Worm (Caenorhabditis elegans): ENCODE measurements around the gene F37C12.10.

DNA sequence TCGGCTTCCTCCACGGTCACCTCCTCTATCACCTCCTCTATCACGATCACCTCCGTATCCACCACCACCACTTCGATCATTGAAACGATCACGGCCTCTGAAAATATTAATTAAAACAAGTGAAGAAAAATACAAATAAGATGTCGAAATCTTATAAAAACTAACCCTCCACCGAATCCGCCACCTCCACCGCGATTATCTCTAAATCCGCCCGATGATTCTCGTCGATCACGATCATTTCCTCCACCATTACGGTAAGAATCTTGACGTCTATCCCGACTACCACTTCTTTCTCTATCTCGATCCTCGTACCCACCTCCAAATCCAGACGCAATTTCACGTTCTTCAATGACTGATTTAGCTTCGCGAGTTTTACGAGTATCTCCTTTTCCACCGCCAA is 28.9 kb downstream of the F37C12.10 start:
- no peak for TF ChIP-seq nhr-77 (tag; optimal IDR thresholded peaks at IDR 0.05)
- no peak for TF ChIP-seq nhr-12 (tag; optimal IDR thresholded peaks at IDR 0.05)
- no peak for TF ChIP-seq unc-62 (GFP tag; optimal IDR thresholded peaks at IDR 0.05)
- TF ChIP-seq pqm-1 (tag; optimal IDR thresholded peaks at IDR 0.05) = no peak
- no peak for TF ChIP-seq elt-3 (tag; optimal IDR thresholded peaks at IDR 0.05)
- no peak for TF ChIP-seq unc-39 (tag; optimal IDR thresholded peaks at IDR 0.05)
- no peak for TF ChIP-seq zag-1 (tag; optimal IDR thresholded peaks at IDR 0.05)

Measured in whole organism, L3 larva.